Fruit fly (Drosophila melanogaster) whole organism, embryonic: ENCODE measurements around the gene Acp76A.

Experiments
- Ada2b ChIP-seq: fragments of 200-800 bp; sonication (Bioruptor generic); IDR thresholded peaks from 2 replicates; pipeline ENCODE4 v1.3.6; 2022; ENCODE audit warnings: missing biosample characterization, missing genetic modification characterization
- Adf1 ChIP-seq: fragments of 200-800 bp; sonication (Bioruptor generic); IDR thresholded peaks from 2 replicates; pipeline ENCODE4 v1.3.6; 2022; ENCODE audit warnings: missing biosample characterization, missing genetic modification characterization
- Atf3 ChIP-seq: fragments of 200-800 bp; sonication (Bioruptor generic); optimal IDR thresholded peaks from 3 replicates; lab custom pipeline; 2016; ENCODE audit warnings: missing biosample characterization, missing genetic modification characterization
- B-H1 ChIP-seq: fragments of 200-800 bp; sonication (Bioruptor generic); IDR thresholded peaks from 3 replicates; pipeline ENCODE4 v1.3.6; 2022; ENCODE audit warnings: missing biosample characterization, missing genetic modification characterization
- Blimp-1 ChIP-seq: fragments of 200-800 bp; sonication (Bioruptor generic); optimal IDR thresholded peaks from 3 replicates; lab custom pipeline; 2018; ENCODE audit warnings: missing biosample characterization, missing genetic modification characterization, mild to moderate bottlenecking, moderate library complexity, missing genetic modification reagents
- Bteb2 ChIP-seq: fragments of 200-800 bp; sonication (Bioruptor generic); optimal IDR thresholded peaks from 2 replicates; lab custom pipeline; 2016; ENCODE audit warnings: missing biosample characterization, missing genetic modification characterization
- CG11560 ChIP-seq: fragments of 200-800 bp; sonication (Bioruptor generic); IDR thresholded peaks from 3 replicates; pipeline ENCODE4 v1.3.6; 2022; ENCODE audit warnings: missing biosample characterization, missing genetic modification characterization
- CG12104 ChIP-seq: fragments of 200-800 bp; sonication (Bioruptor generic); optimal IDR thresholded peaks from 3 replicates; lab custom pipeline; 2016; ENCODE audit warnings: missing biosample characterization, missing genetic modification characterization
- CG12219 ChIP-seq: fragments of 200-800 bp; sonication (Bioruptor generic); optimal IDR thresholded peaks from 3 replicates; lab custom pipeline; 2018; ENCODE audit warnings: missing biosample characterization, mild to moderate bottlenecking, missing genetic modification characterization
- CG12769 ChIP-seq: fragments of 200-800 bp; sonication (Bioruptor generic); optimal IDR thresholded peaks from 2 replicates; lab custom pipeline; 2019; ENCODE audit warnings: missing biosample characterization, mild to moderate bottlenecking, missing genetic modification characterization, moderate library complexity
- CG13894 ChIP-seq: fragments of 200-800 bp; sonication (Bioruptor generic); optimal IDR thresholded peaks from 3 replicates; lab custom pipeline; 2018; ENCODE audit warnings: missing biosample characterization, mild to moderate bottlenecking, missing genetic modification characterization, moderate library complexity
- CG14050 ChIP-seq: fragments of 200-800 bp; sonication (Bioruptor generic); IDR thresholded peaks from 3 replicates; pipeline ENCODE4 v1.3.6; 2022; ENCODE audit warnings: missing biosample characterization, missing genetic modification characterization
- CG15479 ChIP-seq: fragments of 200-800 bp; sonication (Bioruptor generic); optimal IDR thresholded peaks from 3 replicates; lab custom pipeline; 2019; ENCODE audit warnings: missing biosample characterization, mild to moderate bottlenecking, missing genetic modification characterization, moderate library complexity
- CG16813 ChIP-seq: fragments of 200-800 bp; sonication (Bioruptor generic); IDR thresholded peaks from 3 replicates; pipeline ENCODE4 v1.3.6; 2022; ENCODE audit warnings: missing biosample characterization, missing genetic modification characterization; ENCODE audit not compliant: partially characterized antibody
- CG16863 ChIP-seq: fragments of 200-800 bp; sonication (Bioruptor generic); optimal IDR thresholded peaks from 3 replicates; lab custom pipeline; 2016; ENCODE audit warnings: missing biosample characterization, missing genetic modification characterization
- CG2712 ChIP-seq: fragments of 200-800 bp; optimal IDR thresholded peaks from 3 replicates; lab custom pipeline; 2019; ENCODE audit warnings: missing biosample characterization, mild to moderate bottlenecking, missing genetic modification characterization, moderate library complexity
- CG31441 ChIP-seq: fragments of 200-800 bp; sonication (Bioruptor generic); IDR thresholded peaks from 2 replicates; pipeline ENCODE4 v1.3.6; 2022; ENCODE audit warnings: missing biosample characterization, missing genetic modification characterization
- CG4328 ChIP-seq: fragments of 200-800 bp; sonication (Bioruptor generic); optimal IDR thresholded peaks from 3 replicates; lab custom pipeline; 2017; ENCODE audit warnings: missing biosample characterization, missing genetic modification reagents, missing genetic modification characterization
- CG4617 ChIP-seq: fragments of 200-800 bp; sonication (Bioruptor generic); optimal IDR thresholded peaks from 3 replicates; lab custom pipeline; 2016; ENCODE audit warnings: missing biosample characterization, missing genetic modification characterization, borderline replicate concordance
- CG4730 ChIP-seq: fragments of 200-800 bp; sonication (Bioruptor generic); IDR thresholded peaks from 2 replicates; pipeline ENCODE4 v1.3.6; 2022; ENCODE audit warnings: missing biosample characterization, missing genetic modification characterization
- CG6272 ChIP-seq: fragments of 200-800 bp; sonication (Bioruptor generic); IDR thresholded peaks from 2 replicates; pipeline ENCODE4 v1.3.6; 2022; ENCODE audit warnings: missing biosample characterization, missing genetic modification characterization
- CG9817 ChIP-seq: fragments of 200-800 bp; sonication (Bioruptor generic); optimal IDR thresholded peaks from 2 replicates; lab custom pipeline; 2018; ENCODE audit warnings: missing biosample characterization, mild to moderate bottlenecking, missing genetic modification characterization, moderate library complexity
- Hmr ChIP-seq: fragments of 200-800 bp; sonication (Bioruptor generic); optimal IDR thresholded peaks from 3 replicates; lab custom pipeline; 2017; ENCODE audit warnings: mild to moderate bottlenecking, missing biosample characterization, missing genetic modification reagents, missing genetic modification characterization
- Jarid2 ChIP-seq: fragments of 200-800 bp; sonication (Bioruptor generic); optimal IDR thresholded peaks from 3 replicates; lab custom pipeline; 2017; ENCODE audit warnings: mild to moderate bottlenecking, missing biosample characterization, missing genetic modification reagents, missing genetic modification characterization
- Lhr ChIP-seq: fragments of 200-800 bp; sonication (Bioruptor generic); optimal IDR thresholded peaks from 3 replicates; lab custom pipeline; 2017; ENCODE audit warnings: mild to moderate bottlenecking, missing biosample characterization, missing genetic modification reagents, missing genetic modification characterization
- Opbp ChIP-seq: fragments of 200-800 bp; sonication (Bioruptor generic); IDR thresholded peaks from 3 replicates; pipeline ENCODE4 v1.3.6; 2022; ENCODE audit warnings: missing biosample characterization, missing genetic modification characterization; ENCODE audit not compliant: partially characterized antibody
- ap ChIP-seq: fragments of 200-800 bp; sonication (Bioruptor generic); IDR thresholded peaks from 2 replicates; pipeline ENCODE4 v1.3.6; 2022; ENCODE audit warnings: missing biosample characterization, missing genetic modification characterization
- az2 ChIP-seq: fragments of 200-800 bp; sonication (Bioruptor generic); optimal IDR thresholded peaks from 3 replicates; lab custom pipeline; 2016; ENCODE audit warnings: missing biosample characterization, missing genetic modification characterization
- bbx ChIP-seq: fragments of 200-800 bp; sonication (Bioruptor generic); IDR thresholded peaks from 2 replicates; pipeline ENCODE4 v1.3.6; 2022; ENCODE audit warnings: missing biosample characterization, missing genetic modification characterization; ENCODE audit not compliant: partially characterized antibody
- bigmax ChIP-seq: fragments of 200-800 bp; sonication (Bioruptor generic); optimal IDR thresholded peaks from 2 replicates; lab custom pipeline; 2018; ENCODE audit warnings: missing biosample characterization, mild to moderate bottlenecking, missing genetic modification characterization
- disco-r ChIP-seq: fragments of 200-800 bp; sonication (Bioruptor generic); optimal IDR thresholded peaks from 2 replicates; lab custom pipeline; 2016; ENCODE audit warnings: missing biosample characterization, missing genetic modification characterization
- dm ChIP-seq: fragments of 200-800 bp; sonication (Bioruptor generic); optimal IDR thresholded peaks from 3 replicates; lab custom pipeline; 2016; ENCODE audit warnings: missing biosample characterization, missing genetic modification characterization
- gcm ChIP-seq: fragments of 200-800 bp; sonication (Bioruptor generic); optimal IDR thresholded peaks from 2 replicates; lab custom pipeline; 2019; ENCODE audit warnings: missing biosample characterization, mild to moderate bottlenecking, missing genetic modification characterization, moderate library complexity
- grn ChIP-seq: fragments of 200-800 bp; sonication (Bioruptor generic); optimal IDR thresholded peaks from 3 replicates; lab custom pipeline; 2017; ENCODE audit warnings: missing biosample characterization, missing genetic modification characterization
- hbn ChIP-seq: fragments of 200-800 bp; sonication (Bioruptor generic); IDR thresholded peaks from 2 replicates; pipeline ENCODE4 v1.3.6; 2022; ENCODE audit warnings: missing biosample characterization, missing genetic modification characterization; ENCODE audit not compliant: partially characterized antibody
- ind ChIP-seq: fragments of 200-800 bp; sonication (Bioruptor generic); optimal IDR thresholded peaks from 3 replicates; lab custom pipeline; 2016; ENCODE audit warnings: missing biosample characterization, missing genetic modification characterization
- lov ChIP-seq, 2 experiments: fragments of 200-800 bp in 1 of 2; fragments of >200 bp in 1 of 2; sonication (Bioruptor generic) in 1 of 2; IDR thresholded peaks in 1 of 2; optimal IDR thresholded peaks in 1 of 2; 2 replicates in 1 of 2; 3 replicates in 1 of 2; pipeline versions ENCODE4 v1.3.6 to Lab custom; 2017 to 2022; ENCODE audit warnings: missing biosample characterization in 1 of 2, missing genetic modification characterization in 1 of 2
- nom ChIP-seq: fragments of 200-800 bp; sonication (Bioruptor generic); optimal IDR thresholded peaks from 2 replicates; lab custom pipeline; 2017; ENCODE audit warnings: missing biosample characterization, missing genetic modification characterization, mild to moderate bottlenecking, moderate library complexity, missing genetic modification reagents
- oc ChIP-seq: fragments of 200-800 bp; sonication (Bioruptor generic); optimal IDR thresholded peaks from 2 replicates; lab custom pipeline; 2018; ENCODE audit warnings: missing biosample characterization, mild to moderate bottlenecking, missing genetic modification characterization, moderate library complexity
- pnt ChIP-seq: fragments of 200-800 bp; sonication (Bioruptor generic); optimal IDR thresholded peaks from 3 replicates; lab custom pipeline; 2016; ENCODE audit warnings: missing biosample characterization, missing genetic modification characterization
- psq ChIP-seq: fragments of 200-800 bp; sonication (Bioruptor generic); optimal IDR thresholded peaks from 2 replicates; lab custom pipeline; 2017; ENCODE audit warnings: missing biosample characterization, missing genetic modification characterization
- repo ChIP-seq: fragments of 200-800 bp; sonication (Bioruptor generic); optimal IDR thresholded peaks from 2 replicates; lab custom pipeline; 2016; ENCODE audit warnings: missing biosample characterization, missing genetic modification characterization
- tio ChIP-seq: fragments of 200-800 bp; sonication (Bioruptor generic); optimal IDR thresholded peaks from 2 replicates; lab custom pipeline; 2017; ENCODE audit warnings: missing biosample characterization, missing genetic modification characterization, inconsistent platforms
- tll ChIP-seq, 2 experiments: fragments of 200-800 bp in 1 of 2; fragments of >200 bp in 1 of 2; sonication (Bioruptor generic) in 1 of 2; optimal IDR thresholded peaks; 2 replicates each; lab custom pipeline; 2017 to 2019; ENCODE audit warnings: missing biosample characterization in 2 of 2, missing genetic modification characterization in 2 of 2, mild to moderate bottlenecking in 1 of 2, moderate library complexity in 1 of 2
- usp ChIP-seq: fragments of >200 bp; optimal IDR thresholded peaks from 2 replicates; lab custom pipeline; 2017; ENCODE audit warnings: missing biosample characterization, missing genetic modification characterization
- vvl ChIP-seq: fragments of 200-800 bp; sonication (Bioruptor generic); IDR thresholded peaks from 2 replicates; pipeline ENCODE4 v1.3.6; 2022; ENCODE audit warnings: missing biosample characterization, missing genetic modification characterization
- zen2 ChIP-seq: fragments of 200-800 bp; sonication (Bioruptor generic); IDR thresholded peaks from 3 replicates; pipeline ENCODE4 v1.3.6; 2022; ENCODE audit warnings: missing biosample characterization, missing genetic modification characterization; ENCODE audit not compliant: partially characterized antibody

Gene Acp76A

dm6 chr3L:19092125-19093058, 40.6 kb upstream of the Acp76A start, which contains the start of gene MESR6:
MESR6 (plus strand) TSS chr3L:19092670.
- TF ChIP-seq Jarid2 (GFP tag; lab: Kevin White, UChicago) (no peak), tio (GFP tag; lab: Kevin White, UChicago) (no peak), CG9817 (tag; lab: Kevin White, UChicago) (no peak), Atf3 (no peak), az2 (GFP tag; lab: Kevin White, UChicago) (no peak), Ada2b (GFP tag; lab: Robert Waterston, UW) (no peak), CG4730 (GFP tag; lab: Robert Waterston, UW) (0 out of 2 replicates have a peak, but pooled peaks have one; percentile 9), CG16863 (no peak), CG4328 (GFP tag; lab: Kevin White, UChicago) (no peak), CG6272 (no peak), CG16813 (GFP tag; lab: Robert Waterston, UW) (peak; percentile 83), CG12769 (peak; percentile 8), CG12219 (no peak), lov (optimal IDR thresholded peaks at IDR 0.05; lab: Kevin White, UChicago) (no peak), lov (GFP tag; IDR thresholded peaks at IDR 0.05; lab: Robert Waterston, UW) (no peak), vvl (GFP tag; lab: Robert Waterston, UW) (peak; percentile 5; the same call in 1 of the 2 replicates), repo (GFP tag; lab: Kevin White, UChicago) (no peak), Bteb2 (no peak), CG11560 (tag; lab: Robert Waterston, UW) (no peak), ind (GFP tag; lab: Kevin White, UChicago) (no peak), ap (GFP tag; lab: Robert Waterston, UW) (peak; percentile 31; the same call in 1 of the 2 replicates), psq (GFP tag; lab: Kevin White, UChicago) (no peak), CG31441 (GFP tag; lab: Robert Waterston, UW) (peak; percentile 28; the same call in 1 of the 2 replicates), Lhr (GFP tag; lab: Kevin White, UChicago) (peak; percentile 72), Blimp-1 (GFP tag; lab: Kevin White, UChicago) (no peak), oc (no peak), CG2712 (peak; percentile 37), B-H1 (GFP tag; lab: Robert Waterston, UW) (no peak), grn (GFP tag; lab: Kevin White, UChicago) (no peak), Opbp (peak; percentile 85), disco-r (no peak), bbx (peak; percentile 84), Hmr (GFP tag; lab: Kevin White, UChicago) (no peak), zen2 (GFP tag; lab: Robert Waterston, UW) (no peak; the same call in 2 of the 3 replicates), dm (no peak), Adf1 (GFP tag; lab: Robert Waterston, UW) (no peak), bigmax (no peak), CG12104 (no peak), tll (GFP tag; optimal IDR thresholded peaks at IDR 0.05; lab: Kevin White, UChicago) (peak in 1 of 2 experiments; percentile 12), hbn (GFP tag; lab: Robert Waterston, UW) (peak; percentile 83), CG13894 (tag; lab: Kevin White, UChicago) (peak; percentile 37), CG14050 (GFP tag; lab: Robert Waterston, UW) (peak; percentile 17; the same call in 1 of the 3 replicates), nom (GFP tag; lab: Kevin White, UChicago) (no peak), pnt (GFP tag; lab: Kevin White, UChicago) (no peak), gcm (GFP tag; lab: Kevin White, UChicago) (no peak), usp (GFP tag; lab: Kevin White, UChicago) (no peak), CG15479 (GFP tag; lab: Kevin White, UChicago) (no peak), CG4617 (GFP tag; lab: Kevin White, UChicago) (peak; percentile 42)
